Fruit fly (Drosophila melanogaster): ENCODE data around the gene Arp3.

The Arp3 gene

dm6 chr3L:8077207-8077606 lies 38.5 kb downstream of the Arp3 start:
- TF ChIP-seq noc (tag; optimal IDR thresholded peaks at IDR 0.05), result peak; percentile 12

dm6 chr3L:8076160-8076559 lies 39.5 kb downstream of the Arp3 start:
- no peak for TF ChIP-seq noc (tag; optimal IDR thresholded peaks at IDR 0.05)

- no peak for TF ChIP-seq noc (tag; optimal IDR thresholded peaks at IDR 0.05)
Observed at dm6 chr3L:8074944-8075343, 40.8 kb downstream of the Arp3 start.

- TF ChIP-seq noc (tag; optimal IDR thresholded peaks at IDR 0.05), result no peak
Observed at dm6 chr3L:8073872-8074271, 41.8 kb downstream of the Arp3 start.

- peak; percentile 71 for TF ChIP-seq noc (tag; optimal IDR thresholded peaks at IDR 0.05)
Observed at dm6 chr3L:8073370-8073769, 42.3 kb downstream of the Arp3 start.

- peak; percentile 75 for TF ChIP-seq noc (tag; optimal IDR thresholded peaks at IDR 0.05)
Observed at dm6 chr3L:8072720-8073119, 43.0 kb downstream of the Arp3 start.

- no peak for TF ChIP-seq noc (tag; optimal IDR thresholded peaks at IDR 0.05)
Observed at dm6 chr3L:8071693-8072260, 43.9 kb downstream of the Arp3 start.

- TF ChIP-seq noc (tag; optimal IDR thresholded peaks at IDR 0.05), result no peak
Observed at dm6 chr3L:8071192-8071591, 44.5 kb downstream of the Arp3 start.

dm6 chr3L:8069860-8070259 lies 45.8 kb downstream of the Arp3 start, which contains the start of gene CG42591:
CG42591 (minus strand) TSS chr3L:8069960.
- no peak for TF ChIP-seq noc (tag; optimal IDR thresholded peaks at IDR 0.05)

- no peak for TF ChIP-seq noc (tag; optimal IDR thresholded peaks at IDR 0.05)
Observed at dm6 chr3L:8069167-8069566, 46.5 kb downstream of the Arp3 start, which contains the start of gene CG42590. CG42590 (minus strand) TSS chr3L:8069267.

dm6 chr3L:8068061-8068460 lies 47.6 kb downstream of the Arp3 start:
- no peak for TF ChIP-seq noc (tag; optimal IDR thresholded peaks at IDR 0.05)

dm6 chr3L:8067491-8067890 lies 48.2 kb downstream of the Arp3 start:
- TF ChIP-seq noc (tag; optimal IDR thresholded peaks at IDR 0.05), result no peak

dm6 chr3L:8065575-8066410 lies 49.9 kb downstream of the Arp3 start:
- no peak for TF ChIP-seq noc (tag; optimal IDR thresholded peaks at IDR 0.05)
